Fruit fly (Drosophila melanogaster): ENCODE data around the gene tgy.

tgy gene

DNA sequence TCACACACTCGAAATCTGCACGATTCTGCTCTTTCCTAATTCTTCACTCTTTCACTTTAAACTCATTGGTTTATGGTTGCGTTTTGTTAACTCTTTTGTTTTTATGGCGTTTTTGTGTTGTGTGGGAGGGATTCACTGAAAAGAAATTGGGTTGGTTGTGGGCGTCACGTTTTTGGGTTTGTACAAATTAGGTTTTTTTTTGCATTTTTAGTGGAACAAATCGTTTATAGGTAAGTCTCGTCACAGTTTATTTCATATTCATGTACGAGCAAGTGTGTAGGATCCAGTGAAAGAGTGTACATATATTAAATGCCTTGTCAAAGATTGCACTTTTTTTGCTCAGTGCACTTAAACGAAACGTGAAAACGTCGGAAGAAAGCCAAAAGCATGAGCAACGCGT lies 37.6 kb upstream of the tgy start (continued):
- peak; percentile 28 for TF ChIP-seq Hr3 (GFP tag; optimal IDR thresholded peaks at IDR 0.05)
- TF ChIP-seq CG2712 (tag; optimal IDR thresholded peaks at IDR 0.05): no peak
- TF ChIP-seq CG16779 (GFP tag; IDR thresholded peaks at IDR 0.05): no peak
- TF ChIP-seq eve (GFP tag; optimal IDR thresholded peaks at IDR 0.05): peak in 1 of 2 experiments; percentile 89
- no peak for TF ChIP-seq tin (GFP tag; optimal IDR thresholded peaks at IDR 0.05)
- TF ChIP-seq Hr39 (optimal IDR thresholded peaks at IDR 0.05): no peak
- no peak for TF ChIP-seq onecut (GFP tag; IDR thresholded peaks at IDR 0.05)
- no peak for TF ChIP-seq CG3847 (GFP tag; IDR thresholded peaks at IDR 0.05)
- no peak for TF ChIP-seq CG9876 (GFP tag; optimal IDR thresholded peaks at IDR 0.05)
- TF ChIP-seq bigmax (GFP tag; optimal IDR thresholded peaks at IDR 0.05): no peak
- TF ChIP-seq pzg (GFP tag; optimal IDR thresholded peaks at IDR 0.05): no peak
- TF ChIP-seq pho (GFP tag; optimal IDR thresholded peaks at IDR 0.05): no peak
- peak; percentile 34; the same call in 2 of the 3 replicates for TF ChIP-seq dysf (GFP tag; IDR thresholded peaks at IDR 0.05)
- no peak for TF ChIP-seq trh (GFP tag; optimal IDR thresholded peaks at IDR 0.05)
- no peak for TF ChIP-seq CG9215 (GFP tag; IDR thresholded peaks at IDR 0.05)
- no peak for TF ChIP-seq jing (GFP tag; optimal IDR thresholded peaks at IDR 0.05)
- TF ChIP-seq scrt (GFP tag; optimal IDR thresholded peaks at IDR 0.05): no peak
- no peak for TF ChIP-seq HmgD (GFP tag; optimal IDR thresholded peaks at IDR 0.05)
- no peak for TF ChIP-seq CG13287 (GFP tag; IDR thresholded peaks at IDR 0.05; ENCODE audit: partially characterized antibody)
- peak; percentile 21 for TF ChIP-seq Meics (GFP tag; optimal IDR thresholded peaks at IDR 0.05)
- TF ChIP-seq CG8089 (GFP tag; optimal IDR thresholded peaks at IDR 0.05): no peak
- peak; percentile 6 for TF ChIP-seq zfh2 (GFP tag; optimal IDR thresholded peaks at IDR 0.05)
- no peak for TF ChIP-seq CG43689 (GFP tag; IDR thresholded peaks at IDR 0.05)
- peak; percentile 13 for TF ChIP-seq CG5180 (GFP tag; optimal IDR thresholded peaks at IDR 0.05)
- no peak for TF ChIP-seq tgo (GFP tag; IDR thresholded peaks at IDR 0.05)
- TF ChIP-seq Vsx1 (GFP tag; optimal IDR thresholded peaks at IDR 0.05): no peak
- no peak for TF ChIP-seq Neu2 (GFP tag; optimal IDR thresholded peaks at IDR 0.05; ENCODE audit: borderline replicate concordance)
- no peak for TF ChIP-seq CG8478 (optimal IDR thresholded peaks at IDR 0.05)
- no peak for TF ChIP-seq Poxn (GFP tag; IDR thresholded peaks at IDR 0.05)
- TF ChIP-seq E2f1 (GFP tag; IDR thresholded peaks at IDR 0.05): no peak
- no peak for TF ChIP-seq nau (GFP tag; optimal IDR thresholded peaks at IDR 0.05)
- peak in 1 of 2 experiments; percentile 25 for TF ChIP-seq bsh (GFP tag; optimal IDR thresholded peaks at IDR 0.05)
- no peak for TF ChIP-seq CG14965 (GFP tag; optimal IDR thresholded peaks at IDR 0.05; ENCODE audit: borderline replicate concordance)
- TF ChIP-seq ems (GFP tag; optimal IDR thresholded peaks at IDR 0.05): peak; percentile 5
- no peak for TF ChIP-seq CG18599 (GFP tag; optimal IDR thresholded peaks at IDR 0.05)
- TF ChIP-seq CG8281 (tag; optimal IDR thresholded peaks at IDR 0.05): no peak
- no peak; the same call in 1 of the 2 replicates for TF ChIP-seq sob (GFP tag; IDR thresholded peaks at IDR 0.05)
- peak; percentile 32 for TF ChIP-seq bab2 (GFP tag; optimal IDR thresholded peaks at IDR 0.05)
- TF ChIP-seq lmd (GFP tag; IDR thresholded peaks at IDR 0.05): 0 out of 2 replicates have a peak, but pooled peaks have one; percentile 37
- peak; percentile 18 for TF ChIP-seq CG7556 (GFP tag; optimal IDR thresholded peaks at IDR 0.05)
- TF ChIP-seq exex (tag; optimal IDR thresholded peaks at IDR 0.05): no peak
- peak; percentile 25 for TF ChIP-seq CG12659 (GFP tag; optimal IDR thresholded peaks at IDR 0.05)
- no peak for TF ChIP-seq ash1 (GFP tag; optimal IDR thresholded peaks at IDR 0.05)
- TF ChIP-seq BEAF-32 (GFP tag; optimal IDR thresholded peaks at IDR 0.05): no peak
- TF ChIP-seq lilli (GFP tag; optimal IDR thresholded peaks at IDR 0.05): peak; percentile 19
- no peak for TF ChIP-seq chinmo (GFP tag; IDR thresholded peaks at IDR 0.05; ENCODE audit: partially characterized antibody)
- TF ChIP-seq gcm (GFP tag; optimal IDR thresholded peaks at IDR 0.05): no peak
- peak; percentile 14 for TF ChIP-seq CG12155 (GFP tag; optimal IDR thresholded peaks at IDR 0.05)
- TF ChIP-seq CG11085 (GFP tag; IDR thresholded peaks at IDR 0.05): no peak
- no peak for TF ChIP-seq Sry-β (GFP tag; optimal IDR thresholded peaks at IDR 0.05)
- TF ChIP-seq nmo (GFP tag; optimal IDR thresholded peaks at IDR 0.05): peak; percentile 14
- no peak for TF ChIP-seq CG7372 (GFP tag; IDR thresholded peaks at IDR 0.05)
